Fruit fly (Drosophila melanogaster): Measurements from ENCODE around the gene Tango2.

DNA sequence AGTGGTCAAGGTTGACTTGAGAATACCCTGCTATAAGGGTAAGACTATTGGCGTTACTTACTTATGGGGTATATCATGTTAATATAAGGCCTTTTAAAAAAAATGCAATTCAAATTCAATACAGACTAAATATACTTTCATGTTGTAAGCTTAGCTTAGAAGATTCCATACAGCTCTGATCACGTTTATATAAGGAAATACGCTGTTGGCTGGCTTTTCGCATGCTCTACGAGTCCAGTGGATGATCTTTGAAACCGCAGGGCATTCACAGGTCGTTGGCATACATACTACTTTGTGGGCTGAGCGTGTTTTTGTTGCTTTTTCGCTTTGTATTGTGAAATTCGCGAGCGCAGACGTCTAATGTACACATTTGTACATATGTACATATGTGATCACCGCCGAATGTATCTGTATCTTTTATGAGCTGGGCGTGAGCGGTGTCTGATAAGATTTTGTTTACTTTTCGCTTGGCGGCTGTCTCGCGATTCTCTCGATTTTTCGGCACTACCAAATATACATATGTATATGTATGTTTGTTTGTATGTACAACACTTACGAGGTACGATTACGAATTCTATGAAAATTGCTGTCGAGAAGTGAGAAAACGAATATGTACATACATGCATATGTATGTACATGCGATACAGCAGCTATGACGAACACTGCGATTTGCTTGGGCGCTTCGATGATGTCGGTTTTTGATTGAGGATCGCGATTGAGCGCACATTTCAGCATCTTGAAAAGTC is 17.6 kb downstream of the Tango2 start:
- TF ChIP-seq CG10631 (GFP tag; optimal IDR thresholded peaks at IDR 0.05) (no peak), CG11762 (GFP tag; optimal IDR thresholded peaks at IDR 0.05; ENCODE audit: insufficient read depth) (no peak), CG3919 (GFP tag; optimal IDR thresholded peaks at IDR 0.05) (peak; percentile 8), Smox (GFP tag; optimal IDR thresholded peaks at IDR 0.05) (peak; percentile 24), eg (GFP tag; IDR thresholded peaks at IDR 0.05) (no peak)
